Worm (Caenorhabditis elegans) whole organism, L2 larva: Measurements from ENCODE around the gene sqst-2.

Experiments
- F13H6.1 ChIP-seq: sonication (generic microtip); optimal IDR thresholded peaks from 2 replicates; lab custom pipeline; 2016; ENCODE audit warnings: missing genetic modification characterization, missing compliant biosample characterization
- ZK546.5 ChIP-seq: sonication (generic microtip); optimal IDR thresholded peaks from 2 replicates; lab custom pipeline; 2017; ENCODE audit warnings: missing biosample characterization, missing genetic modification characterization
- elt-1 ChIP-seq: fragments of 150-350 bp; optimal IDR thresholded peaks from 2 replicates; lab custom pipeline; 2014; ENCODE audit warnings: missing biosample characterization, missing genetic modification characterization
- fos-1 ChIP-seq: fragments of 150-350 bp; optimal IDR thresholded peaks from 2 replicates; lab custom pipeline; 2014; ENCODE audit warnings: missing biosample characterization, missing genetic modification characterization
- lin-39 ChIP-seq: fragments of 150-350 bp; optimal IDR thresholded peaks from 2 replicates; lab custom pipeline; 2014; ENCODE audit warnings: missing biosample characterization, missing genetic modification reagents, missing genetic modification characterization
- mab-5 ChIP-seq: fragments of 150-350 bp; optimal IDR thresholded peaks from 2 replicates; lab custom pipeline; 2014; ENCODE audit warnings: missing biosample characterization, missing genetic modification characterization
- nhr-11 ChIP-seq: fragments of 150-350 bp; optimal IDR thresholded peaks from 2 replicates; lab custom pipeline; 2014; ENCODE audit warnings: missing biosample characterization, missing genetic modification characterization
- nhr-12 ChIP-seq: fragments of 150-350 bp; optimal IDR thresholded peaks from 2 replicates; lab custom pipeline; 2014; ENCODE audit warnings: missing biosample characterization, missing genetic modification characterization
- nhr-237 ChIP-seq: fragments of 150-350 bp; optimal IDR thresholded peaks from 2 replicates; lab custom pipeline; 2014; ENCODE audit warnings: missing biosample characterization, missing genetic modification characterization
- nhr-77 ChIP-seq: fragments of 150-350 bp; optimal IDR thresholded peaks from 2 replicates; lab custom pipeline; 2014; ENCODE audit warnings: missing biosample characterization, missing genetic modification characterization
- sma-9 ChIP-seq, 2 experiments: fragments of 150-350 bp in 1 of 2; sonication (generic microtip) in 1 of 2; optimal IDR thresholded peaks; 2 replicates each; lab custom pipeline; 2014 to 2016; ENCODE audit warnings: missing genetic modification characterization in 2 of 2, mild to moderate bottlenecking in 1 of 2, missing biosample characterization in 1 of 2, missing compliant biosample characterization in 1 of 2, missing genetic modification reagents in 1 of 2, moderate library complexity in 1 of 2
- unc-39 ChIP-seq: fragments of 150-350 bp; optimal IDR thresholded peaks from 2 replicates; lab custom pipeline; 2014; ENCODE audit warnings: missing biosample characterization, missing genetic modification characterization
- ztf-11 ChIP-seq: sonication (generic microtip); optimal IDR thresholded peaks from 2 replicates; lab custom pipeline; 2017; ENCODE audit warnings: missing biosample characterization, missing genetic modification characterization

DNA sequence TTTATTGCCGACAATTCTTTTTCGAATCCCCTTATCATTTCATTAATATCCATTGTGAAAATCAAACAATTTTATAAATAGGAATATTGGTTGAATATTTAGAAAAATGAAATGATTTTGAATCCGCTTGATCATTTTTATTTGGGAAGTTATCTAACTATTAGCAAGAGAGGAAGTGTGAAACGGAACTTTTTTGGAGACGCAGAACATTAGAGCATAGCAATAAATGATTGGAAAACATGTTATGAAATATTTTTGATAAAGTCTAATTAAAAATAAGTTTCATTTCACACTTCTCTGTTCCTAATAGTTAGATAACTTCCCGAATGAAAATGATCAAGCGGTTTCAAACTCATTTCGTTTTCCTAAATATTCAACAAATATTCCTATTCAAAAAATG, 41.3 kb downstream of the sqst-2 start, which contains the start of gene F42C5.3:
- no peak for TF ChIP-seq unc-39 (tag; lab: Kevin White, UChicago)
- no peak for TF ChIP-seq sma-9 (GFP tag; optimal IDR thresholded peaks at IDR 0.05; lab: Kevin White, UChicago)
- TF ChIP-seq sma-9 (tag; optimal IDR thresholded peaks at IDR 0.05; lab: Kevin White, UChicago): no peak
- no peak for TF ChIP-seq elt-1
- no peak for TF ChIP-seq ztf-11
- TF ChIP-seq nhr-11 (tag; lab: Kevin White, UChicago): no peak
- no peak for TF ChIP-seq fos-1
- TF ChIP-seq nhr-77 (tag; lab: Kevin White, UChicago): no peak
- TF ChIP-seq mab-5 (tag; lab: Kevin White, UChicago): no peak
- TF ChIP-seq lin-39 (tag; lab: Kevin White, UChicago): no peak
- TF ChIP-seq F13H6.1 (tag; lab: Kevin White, UChicago): no peak
- TF ChIP-seq nhr-12 (tag; lab: Kevin White, UChicago): no peak
- no peak for TF ChIP-seq ZK546.5 (tag; lab: Kevin White, UChicago)
- no peak for TF ChIP-seq nhr-237 (tag; lab: Kevin White, UChicago)
